Fruit fly (Drosophila melanogaster) whole organism, wandering third instar larva: ENCODE results near the gene Ir68b.
A peak's percentile ranks its signal among the peaks of the same experiment; 100 is the strongest.

Experiments used
- CG32264 ChIP-seq: fragments of 200-800 bp; sonication (Bioruptor generic); optimal IDR thresholded peaks from 2 replicates; lab custom pipeline; 2016; ENCODE audit warnings: missing biosample characterization, missing genetic modification characterization
- CrebA ChIP-seq: fragments of 200-800 bp; sonication (Bioruptor generic); optimal IDR thresholded peaks from 2 replicates; lab custom pipeline; 2016; ENCODE audit warnings: missing biosample characterization, mild to moderate bottlenecking, missing genetic modification characterization, borderline replicate concordance
- Dfd ChIP-seq: fragments of >200 bp; optimal IDR thresholded peaks from 2 replicates; lab custom pipeline; 2017; ENCODE audit warnings: missing biosample characterization, missing genetic modification characterization
- Dif ChIP-seq: fragments of 200-275, 200-300 bp; sonication (Bioruptor generic); optimal IDR thresholded peaks from 2 replicates; lab custom pipeline; 2018; ENCODE audit warnings: missing biosample characterization, missing genetic modification characterization; ENCODE audit not compliant: partially characterized antibody
- HLH106 ChIP-seq: fragments of 200-800 bp; optimal IDR thresholded peaks from 3 replicates; lab custom pipeline; 2019; ENCODE audit warnings: missing biosample characterization, mild to moderate bottlenecking, missing genetic modification characterization, moderate library complexity
- Hnf4 ChIP-seq: fragments of 200-800 bp; sonication (Bioruptor generic); optimal IDR thresholded peaks from 2 replicates; lab custom pipeline; 2016; ENCODE audit warnings: missing biosample characterization, mild to moderate bottlenecking, missing genetic modification characterization
- Hr78 ChIP-seq: fragments of >200 bp; optimal IDR thresholded peaks from 2 replicates; lab custom pipeline; 2017; ENCODE audit warnings: missing biosample characterization, missing genetic modification characterization
- Jra ChIP-seq: sonication (Bioruptor generic); optimal IDR thresholded peaks from 2 replicates; lab custom pipeline; 2016; ENCODE audit warnings: missing biosample characterization, missing genetic modification characterization
- OdsH ChIP-seq: fragments of 200-800 bp; sonication (Bioruptor generic); optimal IDR thresholded peaks from 2 replicates; lab custom pipeline; 2016; ENCODE audit warnings: missing biosample characterization, mild to moderate bottlenecking, missing genetic modification characterization
- Rel ChIP-seq, 2 experiments: fragments of 200-800 bp; sonication (Bioruptor generic) in 1 of 2; optimal IDR thresholded peaks; 2 replicates in 1 of 2; 3 replicates in 1 of 2; lab custom pipeline; 2016 to 2019; ENCODE audit warnings: mild to moderate bottlenecking in 2 of 2, missing biosample characterization in 2 of 2, missing genetic modification characterization in 2 of 2, moderate library complexity in 1 of 2
- Sp1 ChIP-seq: fragments of 200-800 bp; sonication (Bioruptor generic); optimal IDR thresholded peaks from 3 replicates; lab custom pipeline; 2019; ENCODE audit warnings: missing biosample characterization, mild to moderate bottlenecking, missing genetic modification characterization, moderate library complexity
- br ChIP-seq: fragments of 200-800 bp; sonication (Bioruptor generic); optimal IDR thresholded peaks from 2 replicates; lab custom pipeline; 2016; ENCODE audit warnings: missing biosample characterization, missing genetic modification characterization
- brk ChIP-seq: fragments of 200-800 bp; sonication (Bioruptor generic); optimal IDR thresholded peaks from 2 replicates; lab custom pipeline; 2016; ENCODE audit warnings: missing biosample characterization, mild to moderate bottlenecking, missing genetic modification characterization
- dmrt93B ChIP-seq: fragments of 200-800 bp; sonication (Bioruptor generic); optimal IDR thresholded peaks from 2 replicates; lab custom pipeline; 2018; ENCODE audit warnings: missing biosample characterization, mild to moderate bottlenecking, missing genetic modification characterization
- dsf ChIP-seq: sonication (Bioruptor generic); optimal IDR thresholded peaks from 2 replicates; lab custom pipeline; 2016; ENCODE audit warnings: missing biosample characterization, missing genetic modification characterization, borderline replicate concordance
- ey ChIP-seq: fragments of 200-800 bp; sonication (Bioruptor generic); optimal IDR thresholded peaks from 2 replicates; lab custom pipeline; 2016; ENCODE audit warnings: missing biosample characterization, missing genetic modification characterization
- foxo ChIP-seq, 2 experiments: fragments of 200-800 bp; sonication (Bioruptor generic); optimal IDR thresholded peaks; 2 replicates in 1 of 2; 3 replicates in 1 of 2; lab custom pipeline; 2016 to 2017; ENCODE audit warnings: missing biosample characterization in 2 of 2, missing genetic modification characterization in 2 of 2
- fru ChIP-seq: fragments of 200-800 bp; sonication (Bioruptor generic); optimal IDR thresholded peaks from 3 replicates; lab custom pipeline; 2016; ENCODE audit warnings: missing biosample characterization, mild to moderate bottlenecking, missing genetic modification characterization
- h ChIP-seq: fragments of 200-800 bp; sonication (Bioruptor generic); optimal IDR thresholded peaks from 3 replicates; lab custom pipeline; 2016; ENCODE audit warnings: missing biosample characterization, mild to moderate bottlenecking, missing genetic modification characterization
- psq ChIP-seq: fragments of 200-800 bp; sonication (Bioruptor generic); optimal IDR thresholded peaks from 3 replicates; lab custom pipeline; 2017; ENCODE audit warnings: missing biosample characterization, mild to moderate bottlenecking, missing genetic modification characterization, moderate library complexity
- rgr ChIP-seq: fragments of 200-800 bp; sonication (Bioruptor generic); optimal IDR thresholded peaks from 3 replicates; lab custom pipeline; 2016; ENCODE audit warnings: missing biosample characterization, mild to moderate bottlenecking, missing genetic modification characterization
- sage ChIP-seq: fragments of 200-800 bp; sonication (Bioruptor generic); optimal IDR thresholded peaks from 2 replicates; lab custom pipeline; 2016; ENCODE audit warnings: missing biosample characterization, mild to moderate bottlenecking, missing genetic modification characterization
- sv ChIP-seq: fragments of 200-800 bp; sonication (Bioruptor generic); optimal IDR thresholded peaks from 3 replicates; lab custom pipeline; 2016; ENCODE audit warnings: missing biosample characterization, missing genetic modification characterization
- tai ChIP-seq: sonication (Bioruptor generic); optimal IDR thresholded peaks from 2 replicates; lab custom pipeline; 2016; ENCODE audit warnings: missing biosample characterization, missing genetic modification characterization
- woc ChIP-seq: sonication (Bioruptor generic); optimal IDR thresholded peaks from 2 replicates; lab custom pipeline; 2016; ENCODE audit warnings: missing biosample characterization, mild to moderate bottlenecking, missing genetic modification characterization

Ir68b gene

DNA sequence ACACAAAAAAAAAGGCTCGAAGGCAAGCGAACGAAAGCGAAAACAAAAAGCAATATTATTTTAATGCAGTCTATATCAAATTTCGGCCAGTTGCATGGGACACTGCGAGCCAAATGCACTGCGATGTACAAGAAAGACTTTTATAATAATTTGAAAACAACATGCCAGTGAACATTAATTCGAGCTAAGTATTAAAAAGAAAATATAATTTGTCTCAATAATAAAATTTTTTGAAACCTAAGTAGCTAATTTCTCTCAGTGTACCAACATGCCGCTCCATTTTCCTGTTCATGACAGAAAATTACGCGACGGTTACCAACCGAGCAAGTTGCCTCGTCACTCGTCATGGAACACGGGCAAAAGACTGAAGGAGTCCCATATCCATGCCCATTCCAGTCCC, 49.8 kb downstream of the Ir68b start:
- TF ChIP-seq woc (GFP tag; lab: Kevin White, UChicago) (peak; percentile 51), Rel (GFP tag; optimal IDR thresholded peaks at IDR 0.05; lab: Kevin White, UChicago) (peak; percentile 56), Rel (tag; optimal IDR thresholded peaks at IDR 0.05; lab: Kevin White, UChicago) (no peak), brk (GFP tag; lab: Kevin White, UChicago) (peak; percentile 27), CG32264 (GFP tag; lab: Kevin White, UChicago) (no peak), psq (peak; percentile 66), Jra (GFP tag; lab: Kevin White, UChicago) (no peak), dmrt93B (peak; percentile 27), ey (GFP tag; lab: Kevin White, UChicago) (peak; percentile 71), sv (GFP tag; lab: Kevin White, UChicago) (peak; percentile 29), HLH106 (tag; lab: Kevin White, UChicago) (peak; percentile 66), br (GFP tag; lab: Kevin White, UChicago) (peak; percentile 50), foxo (GFP tag; optimal IDR thresholded peaks at IDR 0.05; lab: Kevin White, UChicago) (peak in 1 of 2 experiments; percentile 71), Dfd (GFP tag; lab: Kevin White, UChicago) (no peak), sage (GFP tag; lab: Kevin White, UChicago) (no peak), fru (GFP tag; lab: Kevin White, UChicago) (peak; percentile 74), Hr78 (GFP tag; lab: Kevin White, UChicago) (no peak), rgr (GFP tag; lab: Kevin White, UChicago) (peak; percentile 73), Sp1 (GFP tag; lab: Kevin White, UChicago) (peak; percentile 62), OdsH (GFP tag; lab: Kevin White, UChicago) (peak; percentile 62), h (peak; percentile 80), Hnf4 (peak; percentile 36)

DNA sequence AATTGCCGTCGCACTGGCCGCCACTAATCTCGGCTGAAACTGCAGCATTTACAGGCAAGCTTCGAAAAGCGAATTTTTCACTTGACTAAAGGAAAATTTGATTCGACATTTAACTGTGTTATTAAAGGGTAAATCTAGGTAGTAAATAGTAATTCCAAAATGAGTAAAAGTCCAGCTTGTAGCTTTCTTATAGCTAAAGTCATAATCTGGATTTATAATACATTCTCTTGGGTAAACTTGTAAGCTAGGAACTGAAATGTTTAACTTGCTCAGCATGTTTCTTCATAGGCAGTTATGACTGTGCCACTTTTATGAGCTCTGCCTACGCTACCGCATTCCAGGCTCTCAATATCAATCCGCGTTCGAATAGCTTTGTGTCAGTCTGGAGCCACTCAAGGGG, 50.9 kb downstream of the Ir68b start:
- TF ChIP-seq Jra (GFP tag; lab: Kevin White, UChicago) (no peak), Sp1 (GFP tag; lab: Kevin White, UChicago) (no peak), HLH106 (tag; lab: Kevin White, UChicago) (no peak), tai (GFP tag; lab: Kevin White, UChicago) (no peak), CrebA (GFP tag; lab: Kevin White, UChicago) (no peak), ey (GFP tag; lab: Kevin White, UChicago) (no peak), OdsH (GFP tag; lab: Kevin White, UChicago) (no peak), dsf (GFP tag; lab: Kevin White, UChicago) (no peak), Dif (GFP tag; lab: Kevin White, UChicago) (no peak), br (GFP tag; lab: Kevin White, UChicago) (no peak), brk (GFP tag; lab: Kevin White, UChicago) (no peak)
